Worm (Caenorhabditis elegans): ENCODE measurements around the gene mrps-26.

DNA sequence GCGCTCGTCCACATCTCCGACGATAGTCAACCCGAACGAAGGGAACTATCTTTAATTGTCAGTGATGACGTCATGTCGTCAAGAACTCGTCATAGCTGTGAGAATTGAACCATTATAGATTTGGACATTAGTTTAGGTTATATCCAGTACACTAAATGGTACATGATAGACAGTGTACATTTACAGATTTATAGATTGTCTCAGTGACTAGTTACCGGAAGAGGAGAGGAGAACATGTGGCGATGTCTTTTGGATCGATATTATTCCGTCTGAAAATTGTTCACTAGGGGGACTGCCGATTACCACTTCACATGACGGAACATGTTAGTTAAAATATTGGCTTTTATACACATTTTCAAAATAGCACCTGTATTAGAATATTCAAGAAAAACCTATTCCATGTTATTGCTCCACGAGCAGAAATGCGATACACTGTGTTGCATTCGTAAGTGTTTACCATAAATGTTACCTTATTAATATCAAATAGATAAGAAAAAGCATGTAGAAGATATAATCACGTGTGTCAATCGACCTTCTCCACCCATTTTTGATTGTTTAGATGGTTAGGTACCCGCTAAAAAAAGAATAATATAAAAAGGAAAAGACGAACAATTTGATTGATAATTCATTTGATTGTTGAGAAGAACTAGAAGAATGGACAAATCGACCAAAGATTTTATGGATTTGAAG is 33.0 kb downstream of the mrps-26 start, which contains the start of gene ZC395.5:
- TF ChIP-seq unc-62 (GFP tag; optimal IDR thresholded peaks at IDR 0.05) = no peak
- TF ChIP-seq pqm-1 (tag; optimal IDR thresholded peaks at IDR 0.05) = no peak
- no peak for TF ChIP-seq aly-2 (tag; optimal IDR thresholded peaks at IDR 0.05)
- no peak for TF ChIP-seq nhr-76 (tag; optimal IDR thresholded peaks at IDR 0.05)
